Worm (Caenorhabditis elegans) whole organism, L3 larva: ENCODE data around the gene C35C5.10.
A peak's percentile ranks its signal among the peaks of the same experiment; 100 is the strongest.

Experiments
- ama-1 ChIP-seq: fragments of 150-350 bp; optimal IDR thresholded peaks from 2 replicates; lab custom pipeline; 2018
- ceh-16 ChIP-seq: sonication (generic microtip); optimal IDR thresholded peaks from 2 replicates; lab custom pipeline; 2017; ENCODE audit warnings: missing biosample characterization, missing genetic modification characterization
- fkh-10 ChIP-seq: sonication (generic microtip); optimal IDR thresholded peaks from 2 replicates; lab custom pipeline; 2017; ENCODE audit warnings: missing biosample characterization, missing genetic modification reagents, missing genetic modification characterization
- fos-1 ChIP-seq: fragments of 150-350 bp; optimal IDR thresholded peaks from 2 replicates; lab custom pipeline; 2014; ENCODE audit warnings: missing biosample characterization, missing genetic modification characterization
- lin-39 ChIP-seq: fragments of 150-350 bp; optimal IDR thresholded peaks from 2 replicates; lab custom pipeline; 2018; ENCODE audit warnings: missing biosample characterization, missing genetic modification reagents, missing genetic modification characterization
- nhr-28 ChIP-seq: fragments of 150-350 bp; optimal IDR thresholded peaks from 2 replicates; lab custom pipeline; 2014; ENCODE audit warnings: missing biosample characterization, missing genetic modification characterization
- nhr-43 ChIP-seq: sonication (generic microtip); optimal IDR thresholded peaks from 2 replicates; lab custom pipeline; 2016; ENCODE audit warnings: mild to moderate bottlenecking, missing genetic modification characterization, missing compliant biosample characterization; ENCODE audit not compliant: poor library complexity, severe bottlenecking
- nhr-76 ChIP-seq: fragments of 150-350 bp; sonication (generic microtip); optimal IDR thresholded peaks from 5 replicates; lab custom pipeline; 2014; ENCODE audit warnings: missing biosample characterization, missing genetic modification characterization
- sea-2 ChIP-seq: fragments of 150-350 bp; sonication (generic microtip); optimal IDR thresholded peaks from 4 replicates; lab custom pipeline; 2014; ENCODE audit warnings: missing biosample characterization, missing genetic modification reagents, missing genetic modification characterization
- snpc-4 ChIP-seq: fragments of 150-350 bp; optimal IDR thresholded peaks from 2 replicates; lab custom pipeline; 2014; ENCODE audit warnings: missing biosample characterization, missing genetic modification characterization
- unc-39 ChIP-seq: sonication (generic microtip); optimal IDR thresholded peaks from 4 replicates; lab custom pipeline; 2017; ENCODE audit warnings: missing biosample characterization, missing genetic modification characterization
- unc-62 ChIP-seq: fragments of 150-350 bp; sonication (generic microtip); optimal IDR thresholded peaks from 4 replicates; lab custom pipeline; 2014; ENCODE audit warnings: missing biosample characterization, missing genetic modification reagents, missing genetic modification characterization

DNA sequence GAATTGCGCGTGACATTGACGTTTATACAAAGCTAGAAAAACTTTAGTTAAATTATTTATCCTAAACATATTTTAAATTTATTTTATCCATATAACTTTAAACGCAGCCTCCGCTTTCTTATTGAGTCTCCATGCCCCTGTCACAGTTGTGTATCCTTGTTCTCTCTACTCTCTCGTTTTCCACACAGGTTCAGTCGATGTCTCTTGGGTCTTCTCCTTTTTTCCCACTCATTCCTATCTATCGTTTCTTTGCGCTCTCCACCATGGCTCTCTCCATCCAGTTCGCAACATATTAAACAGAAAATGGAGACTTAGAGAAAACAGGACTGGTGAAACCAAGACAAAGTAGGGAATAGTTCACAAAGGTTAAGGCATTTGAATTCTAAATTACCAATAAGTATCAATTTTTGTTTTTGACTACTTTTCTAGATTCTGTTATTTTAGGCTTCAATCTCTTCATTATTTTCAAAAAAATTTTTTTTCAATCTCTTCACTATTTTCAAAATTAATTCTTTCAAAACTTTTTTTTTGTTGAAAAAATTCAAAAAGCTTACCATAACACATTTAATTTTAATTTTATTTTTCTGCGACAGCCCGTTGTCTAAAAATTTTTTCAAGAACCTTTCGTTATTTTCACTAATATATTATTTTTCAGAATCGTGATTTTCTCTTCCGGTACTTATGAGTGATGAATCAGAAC lies 33.8 kb upstream of the C35C5.10 start, which contains the start of gene sdc-2:
- TF ChIP-seq unc-62 (GFP tag; lab: Kevin White, UChicago) (no peak), nhr-43 (tag; lab: Kevin White, UChicago) (peak; percentile 69), fkh-10 (GFP tag; lab: Kevin White, UChicago) (no peak), nhr-76 (tag; lab: Kevin White, UChicago) (no peak), nhr-28 (tag; lab: Kevin White, UChicago) (no peak), snpc-4 (tag; lab: Kevin White, UChicago) (no peak), unc-39 (tag; lab: Kevin White, UChicago) (no peak), sea-2 (GFP tag; lab: Kevin White, UChicago) (no peak), ceh-16 (tag; lab: Kevin White, UChicago) (no peak), ama-1 (no peak), fos-1 (no peak), lin-39 (tag; lab: Kevin White, UChicago) (peak; percentile 54)
